Worm (Caenorhabditis elegans) whole organism, L3 larva: ENCODE results near the gene C07A12.2.

Source experiments
- R02D3.7 ChIP-seq: fragments of 150-350 bp; optimal IDR thresholded peaks from 2 replicates; lab custom pipeline; 2014; ENCODE audit warnings: missing biosample characterization, missing genetic modification characterization
- ZK546.5 ChIP-seq: sonication (generic microtip); optimal IDR thresholded peaks from 2 replicates; lab custom pipeline; 2017; ENCODE audit warnings: missing biosample characterization, missing genetic modification characterization
- aly-2 ChIP-seq: fragments of 150-350 bp; optimal IDR thresholded peaks from 2 replicates; lab custom pipeline; 2014; ENCODE audit warnings: missing biosample characterization, missing genetic modification characterization
- ceh-16 ChIP-seq: sonication (generic microtip); optimal IDR thresholded peaks from 2 replicates; lab custom pipeline; 2017; ENCODE audit warnings: missing biosample characterization, missing genetic modification characterization
- ceh-28 ChIP-seq: fragments of 150-350 bp; optimal IDR thresholded peaks from 2 replicates; lab custom pipeline; 2014; ENCODE audit warnings: missing biosample characterization, missing genetic modification reagents, missing genetic modification characterization
- ceh-82 ChIP-seq: fragments of 150-350 bp; optimal IDR thresholded peaks from 2 replicates; lab custom pipeline; 2014; ENCODE audit warnings: missing biosample characterization, missing genetic modification characterization
- daf-12 ChIP-seq: fragments of 150-350 bp; optimal IDR thresholded peaks from 2 replicates; lab custom pipeline; 2014; ENCODE audit warnings: missing biosample characterization, missing genetic modification reagents, missing genetic modification characterization
- elt-1 ChIP-seq: fragments of 150-350 bp; optimal IDR thresholded peaks from 2 replicates; lab custom pipeline; 2014; ENCODE audit warnings: missing biosample characterization, missing genetic modification characterization
- elt-2 ChIP-seq: sonication (generic microtip); optimal IDR thresholded peaks from 2 replicates; lab custom pipeline; 2016; ENCODE audit warnings: missing genetic modification reagents, mild to moderate bottlenecking, missing genetic modification characterization, missing compliant biosample characterization
- elt-3 ChIP-seq, 3 experiments: fragments of 150-350 bp in 1 of 3; sonication (generic microtip) in 2 of 3; optimal IDR thresholded peaks; 2 replicates in 2 of 3; 4 replicates in 1 of 3; lab custom pipeline; 2014 to 2017; ENCODE audit warnings: missing biosample characterization in 3 of 3, missing genetic modification characterization in 3 of 3
- eor-1 ChIP-seq, 2 experiments: fragments of 150-350 bp; optimal IDR thresholded peaks; 2 replicates each; lab custom pipeline; 2014 to 2018; ENCODE audit warnings: missing biosample characterization in 2 of 2, missing genetic modification characterization in 2 of 2
- fkh-10 ChIP-seq: sonication (generic microtip); optimal IDR thresholded peaks from 2 replicates; lab custom pipeline; 2017; ENCODE audit warnings: missing biosample characterization, missing genetic modification reagents, missing genetic modification characterization
- fkh-2 ChIP-seq: fragments of 150-350 bp; optimal IDR thresholded peaks from 2 replicates; lab custom pipeline; 2014; ENCODE audit warnings: missing biosample characterization, missing genetic modification reagents, missing genetic modification characterization
- fos-1 ChIP-seq: fragments of 150-350 bp; optimal IDR thresholded peaks from 2 replicates; lab custom pipeline; 2014; ENCODE audit warnings: missing biosample characterization, missing genetic modification characterization
- hmg-11 ChIP-seq: sonication (generic microtip); optimal IDR thresholded peaks from 2 replicates; lab custom pipeline; 2016; ENCODE audit warnings: missing genetic modification characterization, missing compliant biosample characterization
- jun-1 ChIP-seq: fragments of 150-350 bp; optimal IDR thresholded peaks from 2 replicates; lab custom pipeline; 2014; ENCODE audit warnings: missing biosample characterization, missing genetic modification reagents, missing genetic modification characterization
- lin-15B ChIP-seq: fragments of 150-350 bp; optimal IDR thresholded peaks from 2 replicates; lab custom pipeline; 2014; ENCODE audit warnings: missing biosample characterization, missing genetic modification characterization
- mdl-1 ChIP-seq: fragments of 150-350 bp; optimal IDR thresholded peaks from 2 replicates; lab custom pipeline; 2014; ENCODE audit warnings: missing biosample characterization, missing genetic modification characterization
- mml-1 ChIP-seq: fragments of 150-350 bp; sonication (generic microtip); optimal IDR thresholded peaks from 3 replicates; lab custom pipeline; 2014; ENCODE audit warnings: missing biosample characterization, missing genetic modification characterization
- nfya-1 ChIP-seq: sonication (generic microtip); optimal IDR thresholded peaks from 2 replicates; lab custom pipeline; 2017; ENCODE audit warnings: missing genetic modification characterization, mild to moderate bottlenecking, missing compliant biosample characterization, antibody characterized with exemption, moderate library complexity; ENCODE audit not compliant: insufficient read depth
- nhr-11 ChIP-seq: fragments of 150-350 bp; optimal IDR thresholded peaks from 2 replicates; lab custom pipeline; 2014; ENCODE audit warnings: missing biosample characterization, missing genetic modification characterization
- nhr-12 ChIP-seq: fragments of 150-350 bp; optimal IDR thresholded peaks from 2 replicates; lab custom pipeline; 2014; ENCODE audit warnings: missing biosample characterization, missing genetic modification characterization
- nhr-237 ChIP-seq: fragments of 150-350 bp; optimal IDR thresholded peaks from 2 replicates; lab custom pipeline; 2014; ENCODE audit warnings: missing biosample characterization, missing genetic modification characterization
- nhr-25 ChIP-seq: sonication (generic microtip); optimal IDR thresholded peaks from 2 replicates; lab custom pipeline; 2017; ENCODE audit warnings: missing biosample characterization, missing genetic modification characterization
- nhr-43 ChIP-seq: sonication (generic microtip); optimal IDR thresholded peaks from 2 replicates; lab custom pipeline; 2016; ENCODE audit warnings: mild to moderate bottlenecking, missing genetic modification characterization, missing compliant biosample characterization; ENCODE audit not compliant: poor library complexity, severe bottlenecking
- nhr-67 ChIP-seq: fragments of 150-350 bp; optimal IDR thresholded peaks from 2 replicates; lab custom pipeline; 2014; ENCODE audit warnings: missing biosample characterization, missing genetic modification characterization
- nhr-77 ChIP-seq: fragments of 150-350 bp; optimal IDR thresholded peaks from 2 replicates; lab custom pipeline; 2014; ENCODE audit warnings: missing biosample characterization, missing genetic modification characterization
- pha-4 ChIP-seq: fragments of 150-350 bp; optimal IDR thresholded peaks from 2 replicates; lab custom pipeline; 2014; ENCODE audit warnings: missing biosample characterization, missing genetic modification reagents, missing genetic modification characterization
- pqm-1 ChIP-seq: fragments of 150-350 bp; optimal IDR thresholded peaks from 2 replicates; lab custom pipeline; 2017; ENCODE audit warnings: missing biosample characterization, missing genetic modification characterization, inconsistent platforms
- skn-1 ChIP-seq: fragments of 150-350 bp; optimal IDR thresholded peaks from 2 replicates; lab custom pipeline; 2014; ENCODE audit warnings: missing biosample characterization, missing genetic modification characterization
- snpc-4 ChIP-seq: fragments of 150-350 bp; optimal IDR thresholded peaks from 2 replicates; lab custom pipeline; 2014; ENCODE audit warnings: missing biosample characterization, missing genetic modification characterization
- unc-39 ChIP-seq: sonication (generic microtip); optimal IDR thresholded peaks from 4 replicates; lab custom pipeline; 2017; ENCODE audit warnings: missing biosample characterization, missing genetic modification characterization
- ztf-11 ChIP-seq: fragments of 150-350 bp; optimal IDR thresholded peaks from 2 replicates; lab custom pipeline; 2014; ENCODE audit warnings: missing biosample characterization, missing genetic modification characterization

Gene C07A12.2

DNA sequence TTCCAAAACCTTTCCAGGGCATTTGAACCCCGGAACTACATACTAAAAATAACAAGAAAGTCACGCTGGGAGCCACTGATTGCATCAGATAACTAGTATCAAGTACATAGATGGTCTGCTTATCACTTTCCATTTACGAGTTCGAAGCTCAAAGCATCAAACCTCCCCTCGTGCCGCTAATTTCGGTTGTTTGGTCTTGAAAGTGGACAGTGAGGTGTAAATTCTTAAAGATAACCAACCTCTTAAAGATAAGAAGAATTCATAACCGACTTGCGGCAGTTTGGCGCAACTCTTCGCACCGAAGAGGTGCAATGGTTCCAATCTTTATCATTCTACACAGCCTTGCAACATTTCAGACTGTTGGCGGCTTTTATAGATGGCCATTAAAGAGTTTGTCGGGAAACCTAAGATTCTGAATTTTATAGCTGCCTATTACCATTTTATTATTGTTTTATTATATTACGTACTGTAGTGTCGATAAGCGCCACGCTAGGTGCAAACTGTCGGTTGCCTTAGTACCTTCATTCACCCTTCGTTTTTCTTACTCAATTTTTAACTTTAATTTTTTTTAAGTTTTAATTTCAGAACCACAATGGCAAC lies 20.2 kb downstream of the C07A12.2 start, which contains the start of gene amt-4:
Gene amt-4, plus strand, starts transcription at position 586 of the 600 bp plus-strand sequence.
- no peak for TF ChIP-seq ztf-11
- no peak for TF ChIP-seq fos-1 (tag; lab: Kevin White, UChicago)
- no peak for TF ChIP-seq ceh-82
- TF ChIP-seq hmg-11: no peak
- TF ChIP-seq R02D3.7 (tag; lab: Kevin White, UChicago): no peak
- no peak for TF ChIP-seq lin-15B (tag; lab: Kevin White, UChicago)
- TF ChIP-seq pqm-1 (tag; lab: Kevin White, UChicago): peak; percentile 94
- no peak for TF ChIP-seq mml-1 (tag; lab: Kevin White, UChicago)
- peak; percentile 15 for TF ChIP-seq mdl-1 (tag; lab: Kevin White, UChicago)
- TF ChIP-seq elt-1 (tag; lab: Kevin White, UChicago): no peak
- no peak for TF ChIP-seq nhr-237 (tag; lab: Kevin White, UChicago)
- peak; percentile 78 for TF ChIP-seq jun-1
- TF ChIP-seq nfya-1 (tag; lab: Kevin White, UChicago): no peak
- peak; percentile 98 for TF ChIP-seq elt-2 (tag; lab: Kevin White, UChicago)
- peak; percentile 62 for TF ChIP-seq pha-4
- no peak for TF ChIP-seq daf-12 (tag; lab: Kevin White, UChicago)
- no peak for TF ChIP-seq nhr-67 (tag; lab: Kevin White, UChicago)

DNA sequence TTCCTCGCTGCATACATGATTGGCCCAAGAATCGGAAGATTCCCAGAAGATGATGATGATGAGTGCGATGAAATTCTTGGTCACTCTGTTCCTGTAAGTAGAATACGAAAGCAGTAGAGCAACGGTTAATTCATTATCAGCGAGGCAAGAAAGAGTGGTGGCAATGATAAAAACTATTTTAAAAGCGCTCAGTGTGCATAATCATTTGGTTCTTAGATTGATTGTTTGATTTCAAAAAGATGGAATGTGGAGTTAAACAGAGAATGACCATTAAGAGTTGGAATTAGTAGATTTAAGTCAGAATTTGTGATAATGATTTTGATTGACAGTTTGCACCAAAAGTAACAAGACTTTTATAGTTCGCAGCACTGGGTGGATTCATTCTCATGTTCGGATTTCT lies 22.5 kb downstream of the C07A12.2 start:
- TF ChIP-seq pqm-1 (tag; lab: Kevin White, UChicago) (peak; percentile 64), pha-4 (no peak), nhr-43 (tag; lab: Kevin White, UChicago) (no peak), ceh-28 (tag; lab: Kevin White, UChicago) (no peak), elt-2 (tag; lab: Kevin White, UChicago) (peak; percentile 75), jun-1 (peak; percentile 29)
- TF ChIP-seq, all 47 proteins: peak for 3

DNA sequence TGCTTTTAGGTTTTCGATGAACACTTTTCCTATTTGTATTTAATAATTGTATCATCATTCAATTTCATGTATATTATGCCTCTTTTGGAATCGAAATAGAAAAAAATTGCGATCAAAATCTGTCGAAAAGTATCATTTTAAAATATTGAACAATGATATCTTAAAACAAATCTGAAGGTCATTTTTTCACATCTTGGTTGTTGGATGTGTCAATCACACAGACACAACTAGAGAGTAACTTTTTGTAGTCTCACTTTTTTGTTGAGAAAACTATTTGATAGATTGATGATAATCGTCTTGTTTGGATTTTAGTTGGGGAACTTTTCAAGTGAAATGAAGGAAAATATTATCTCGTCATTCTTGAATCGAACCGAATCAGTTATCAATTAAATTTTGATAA lies 24.6 kb downstream of the C07A12.2 start:
- TF ChIP-seq nhr-25 (peak; percentile 5), skn-1 (tag; lab: Kevin White, UChicago) (no peak), elt-1 (tag; lab: Kevin White, UChicago) (peak; percentile 92)

DNA sequence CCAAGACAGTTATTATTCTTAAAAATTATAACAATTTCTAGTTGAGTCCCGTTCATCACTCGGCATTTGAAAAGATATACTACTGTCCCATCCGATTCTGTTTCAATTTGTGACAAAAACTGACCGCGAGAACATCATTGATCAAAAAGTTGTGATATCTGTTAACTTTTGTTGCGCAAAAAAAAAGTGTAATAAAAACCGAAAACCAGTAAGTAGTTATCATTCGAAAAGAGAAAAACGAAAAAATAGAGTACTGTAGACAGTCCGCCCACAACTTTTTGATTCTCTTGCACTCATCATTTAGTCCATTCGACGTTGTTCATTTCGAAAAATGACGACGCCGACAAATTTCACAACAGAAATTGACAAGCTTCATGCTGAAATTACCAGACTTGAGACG lies 26.5 kb downstream of the C07A12.2 start, which contains the start of gene amt-1:
Gene amt-1, plus strand, starts transcription at position 301 of the 400 bp plus-strand sequence.
- TF ChIP-seq ZK546.5: no peak
- no peak for TF ChIP-seq nhr-11 (tag; lab: Kevin White, UChicago)
- no peak for TF ChIP-seq nhr-12
- TF ChIP-seq unc-39 (tag; lab: Kevin White, UChicago): no peak
- TF ChIP-seq fkh-2 (tag; lab: Kevin White, UChicago): no peak
- no peak for TF ChIP-seq nhr-67 (tag; lab: Kevin White, UChicago)
- no peak for TF ChIP-seq fkh-10 (GFP tag; lab: Kevin White, UChicago)
- no peak for TF ChIP-seq ceh-16 (tag; lab: Kevin White, UChicago)
- no peak for TF ChIP-seq pha-4
- no peak for TF ChIP-seq daf-12 (tag; lab: Kevin White, UChicago)
- TF ChIP-seq ceh-82: no peak
- TF ChIP-seq nhr-77: no peak
- TF ChIP-seq eor-1 (tag; optimal IDR thresholded peaks at IDR 0.05; lab: Kevin White, UChicago): no peak
- no peak for TF ChIP-seq nhr-43 (tag; lab: Kevin White, UChicago)
- no peak for TF ChIP-seq elt-3 (tag; optimal IDR thresholded peaks at IDR 0.05; lab: Kevin White, UChicago)

DNA sequence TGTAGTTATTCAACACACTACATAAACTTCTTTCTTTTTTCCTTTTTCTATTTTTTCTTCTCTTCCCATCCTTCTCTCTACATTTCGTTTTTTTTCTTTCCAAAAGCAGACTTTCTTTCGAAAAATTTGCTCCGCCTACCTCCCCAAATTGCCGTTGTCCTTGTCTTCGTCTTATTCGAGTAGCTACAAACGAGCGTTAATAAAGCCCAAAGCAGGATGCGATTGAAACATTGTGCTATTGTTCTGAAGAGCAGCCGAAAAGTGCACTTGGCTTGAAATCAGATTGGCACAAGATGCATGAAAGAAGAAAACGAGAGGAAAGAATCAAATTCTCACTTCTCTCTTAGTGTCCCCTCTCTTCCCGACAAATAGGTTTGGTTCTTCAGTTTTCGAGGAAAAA lies 30.2 kb downstream of the C07A12.2 start:
- TF ChIP-seq snpc-4 (tag; lab: Kevin White, UChicago): no peak
- TF ChIP-seq fkh-10 (GFP tag; lab: Kevin White, UChicago): peak; percentile 66
- TF ChIP-seq nhr-43 (tag; lab: Kevin White, UChicago): no peak
- TF ChIP-seq jun-1: no peak
- no peak for TF ChIP-seq nhr-11 (tag; lab: Kevin White, UChicago)
- TF ChIP-seq aly-2 (tag; lab: Kevin White, UChicago): no peak
- no peak for TF ChIP-seq lin-15B (tag; lab: Kevin White, UChicago)
